Worm (Caenorhabditis elegans): Measurements from ENCODE around the gene pept-1.

The pept-1 gene

DNA sequence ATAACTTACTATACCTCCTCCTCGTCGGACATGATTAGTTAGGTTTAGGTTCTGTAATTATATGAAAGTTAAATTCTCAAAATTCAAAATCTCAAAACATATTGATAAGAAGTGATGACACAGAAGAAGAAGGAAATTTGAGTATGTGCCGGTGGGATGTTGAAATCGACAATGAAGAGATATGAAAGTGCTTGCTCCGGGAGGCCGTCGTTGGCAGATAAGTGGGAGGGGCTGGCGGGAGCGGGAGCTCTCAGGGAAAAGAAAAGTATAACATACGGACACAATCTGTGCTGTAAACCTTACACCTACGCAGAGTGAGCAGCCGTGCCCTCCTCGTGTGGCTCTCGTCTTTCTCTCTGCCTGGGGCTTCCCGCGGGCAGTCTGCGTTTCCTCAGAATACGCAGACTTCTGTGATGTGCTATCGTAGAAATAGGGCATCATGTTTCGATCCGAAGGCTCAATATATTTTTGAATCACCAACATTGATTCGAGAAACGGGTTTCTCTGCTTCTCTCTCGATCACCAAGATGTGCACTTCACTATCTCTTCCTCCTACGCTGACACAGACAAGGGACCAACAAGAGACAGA is 46.4 kb upstream of the pept-1 start, which contains the start of gene mup-2:
Gene mup-2 (minus strand): TSS at position 51 of the 589 bp plus-strand sequence.
- TF ChIP-seq fkh-10 (GFP tag; optimal IDR thresholded peaks at IDR 0.05) (no peak), daf-12 (tag; optimal IDR thresholded peaks at IDR 0.05) (no peak), tbx-2 (tag; optimal IDR thresholded peaks at IDR 0.05) (no peak), lin-39 (tag; optimal IDR thresholded peaks at IDR 0.05) (peak; percentile 33), nfya-1 (tag; optimal IDR thresholded peaks at IDR 0.05; ENCODE audit: insufficient read depth) (peak; percentile 15), nhr-76 (tag; optimal IDR thresholded peaks at IDR 0.05) (no peak), elt-2 (tag; optimal IDR thresholded peaks at IDR 0.05) (no peak), mml-1 (tag; optimal IDR thresholded peaks at IDR 0.05) (no peak), R02D3.7 (tag; optimal IDR thresholded peaks at IDR 0.05) (no peak), hmg-11 (tag; optimal IDR thresholded peaks at IDR 0.05) (no peak), nhr-67 (tag; optimal IDR thresholded peaks at IDR 0.05) (no peak), nhr-43 (tag; optimal IDR thresholded peaks at IDR 0.05; ENCODE audit: poor library complexity, severe bottlenecking) (no peak), ceh-9 (tag; optimal IDR thresholded peaks at IDR 0.05) (no peak), elt-1 (tag; optimal IDR thresholded peaks at IDR 0.05) (no peak), eor-1 (tag; optimal IDR thresholded peaks at IDR 0.05) (no peak), nhr-77 (tag; optimal IDR thresholded peaks at IDR 0.05) (no peak), nhr-237 (tag; optimal IDR thresholded peaks at IDR 0.05) (no peak)

DNA sequence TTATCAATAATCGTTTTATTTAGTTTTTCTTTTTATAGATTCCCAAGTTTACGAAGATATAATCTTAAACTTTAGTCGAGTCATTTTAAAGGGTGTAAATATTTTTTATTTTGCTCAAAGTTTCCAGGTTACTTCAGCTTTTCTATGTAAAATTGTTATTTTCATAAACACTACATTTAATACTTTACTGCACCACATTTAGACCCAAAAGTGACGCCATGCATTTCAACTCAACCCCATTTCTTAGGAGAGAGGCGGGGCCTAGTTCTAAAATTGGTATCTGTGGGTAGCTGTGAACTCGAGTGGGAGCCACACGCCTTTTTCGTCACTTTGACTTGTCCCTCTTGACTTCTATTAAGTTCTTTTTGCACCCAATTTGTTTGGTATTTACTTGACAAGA is 44.1 kb upstream of the pept-1 start, which contains the start of gene T22E5.1:
Gene T22E5.1 (plus strand): TSS at position 301 of the 400 bp plus-strand sequence.
- TF ChIP-seq nfya-1 (tag; optimal IDR thresholded peaks at IDR 0.05; ENCODE audit: insufficient read depth) (no peak), unc-39 (tag; optimal IDR thresholded peaks at IDR 0.05) (no peak), fkh-10 (GFP tag; optimal IDR thresholded peaks at IDR 0.05) (no peak), R02D3.7 (tag; optimal IDR thresholded peaks at IDR 0.05) (no peak), jun-1 (tag; optimal IDR thresholded peaks at IDR 0.05) (no peak), lsy-12 (tag; optimal IDR thresholded peaks at IDR 0.05) (no peak), ztf-11 (tag; optimal IDR thresholded peaks at IDR 0.05) (no peak), daf-12 (tag; optimal IDR thresholded peaks at IDR 0.05) (no peak), hmg-11 (tag; optimal IDR thresholded peaks at IDR 0.05) (no peak), mdl-1 (tag; optimal IDR thresholded peaks at IDR 0.05) (no peak), elt-3 (tag; optimal IDR thresholded peaks at IDR 0.05) (no peak), fkh-2 (tag; optimal IDR thresholded peaks at IDR 0.05) (no peak), ztf-4 (tag; optimal IDR thresholded peaks at IDR 0.05) (no peak), pqm-1 (tag; optimal IDR thresholded peaks at IDR 0.05) (no peak), aly-2 (tag; optimal IDR thresholded peaks at IDR 0.05) (no peak), nhr-237 (tag; optimal IDR thresholded peaks at IDR 0.05) (no peak), pha-4 (tag; optimal IDR thresholded peaks at IDR 0.05) (no peak), nhr-25 (tag; optimal IDR thresholded peaks at IDR 0.05) (no peak)

DNA sequence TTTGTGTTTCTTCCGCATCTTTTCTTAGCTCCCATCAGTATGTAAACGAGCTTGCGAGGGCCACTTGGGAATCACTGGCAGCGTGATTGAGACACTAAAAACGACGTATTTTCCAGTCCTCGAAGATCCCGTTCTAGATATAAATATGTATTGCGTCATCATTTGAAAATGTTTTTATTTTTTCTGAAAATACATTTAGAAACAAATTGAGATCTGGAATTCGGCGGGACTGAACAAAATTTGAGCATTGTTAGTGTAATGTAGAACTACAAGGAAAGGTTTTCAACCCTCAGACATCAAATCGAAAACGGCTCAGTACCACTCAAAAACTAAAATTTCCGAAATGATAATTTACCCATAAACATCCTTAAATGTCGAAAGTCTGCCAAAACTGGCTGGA is 43.1 kb upstream of the pept-1 start:
- TF ChIP-seq elt-1 (tag; optimal IDR thresholded peaks at IDR 0.05) (peak; percentile 11), zag-1 (tag; optimal IDR thresholded peaks at IDR 0.05) (no peak), lin-39 (tag; optimal IDR thresholded peaks at IDR 0.05) (peak; percentile 31), skn-1 (tag; optimal IDR thresholded peaks at IDR 0.05) (no peak), pha-4 (tag; optimal IDR thresholded peaks at IDR 0.05) (no peak)

DNA sequence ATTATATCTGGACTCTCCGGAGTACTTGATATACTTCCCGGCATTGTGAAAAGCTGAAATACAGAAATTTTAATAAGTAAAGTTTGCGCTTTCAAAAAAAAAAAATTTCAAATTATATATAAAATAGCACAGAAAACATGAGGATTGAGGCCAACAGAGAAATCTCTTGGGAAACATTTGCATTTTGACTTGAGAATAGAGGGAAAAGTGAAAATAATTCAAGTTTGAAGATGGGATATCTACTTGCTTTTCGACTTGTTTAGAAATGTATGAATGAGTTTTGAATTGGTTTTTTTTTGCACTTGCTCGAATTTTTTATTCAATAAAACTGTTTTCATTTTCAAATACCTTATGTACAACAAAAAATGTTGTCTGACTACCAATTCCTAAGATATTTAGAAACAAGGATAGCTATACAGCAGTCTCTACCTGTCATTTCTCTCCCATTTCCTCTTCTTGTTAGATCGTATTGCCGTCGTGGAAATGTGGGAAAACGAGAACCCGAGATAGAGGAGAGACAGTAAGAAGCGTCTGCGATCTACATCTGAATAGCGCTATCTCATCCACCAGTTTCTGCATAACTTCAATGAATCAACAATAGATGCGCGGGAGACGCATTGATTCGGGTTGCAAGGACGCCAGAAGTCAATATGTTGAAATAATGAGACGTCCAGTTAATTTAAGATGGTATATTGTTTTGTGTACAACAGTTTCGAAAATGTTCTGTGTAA is 40.1 kb upstream of the pept-1 start, which contains the start of gene T22E5.6:
Gene T22E5.6 (minus strand): TSS at position 51 of the 731 bp plus-strand sequence.
- no peak for TF ChIP-seq R02D3.7 (tag; optimal IDR thresholded peaks at IDR 0.05)
- TF ChIP-seq zag-1 (tag; optimal IDR thresholded peaks at IDR 0.05) = no peak
- peak; percentile 43 for TF ChIP-seq nhr-23 (tag; optimal IDR thresholded peaks at IDR 0.05)
- TF ChIP-seq egl-27 (tag; optimal IDR thresholded peaks at IDR 0.05) = no peak
- TF ChIP-seq fkh-10 (GFP tag; optimal IDR thresholded peaks at IDR 0.05) = no peak
- TF ChIP-seq unc-62 (GFP tag; optimal IDR thresholded peaks at IDR 0.05) = no peak
- peak in 1 of 3 experiments; percentile 48 for TF ChIP-seq elt-3 (tag; optimal IDR thresholded peaks at IDR 0.05)
- TF ChIP-seq pha-4 (tag; optimal IDR thresholded peaks at IDR 0.05) = no peak
- TF ChIP-seq nhr-25 (tag; optimal IDR thresholded peaks at IDR 0.05) = peak; percentile 63
- no peak for TF ChIP-seq hmg-11 (tag; optimal IDR thresholded peaks at IDR 0.05)
- no peak for TF ChIP-seq lin-39 (tag; optimal IDR thresholded peaks at IDR 0.05)
- no peak for TF ChIP-seq ceh-82 (tag; optimal IDR thresholded peaks at IDR 0.05)
- no peak for TF ChIP-seq daf-12 (tag; optimal IDR thresholded peaks at IDR 0.05)
- no peak for TF ChIP-seq nhr-76 (tag; optimal IDR thresholded peaks at IDR 0.05)
- no peak for TF ChIP-seq ztf-4 (tag; optimal IDR thresholded peaks at IDR 0.05)
- no peak for TF ChIP-seq egl-5 (tag; optimal IDR thresholded peaks at IDR 0.05)
- TF ChIP-seq pqm-1 (tag; optimal IDR thresholded peaks at IDR 0.05) = no peak
- no peak for TF ChIP-seq ztf-11 (tag; optimal IDR thresholded peaks at IDR 0.05)
- no peak for TF ChIP-seq ZK546.5 (tag; optimal IDR thresholded peaks at IDR 0.05)
- no peak for TF ChIP-seq nhr-67 (tag; optimal IDR thresholded peaks at IDR 0.05)
- TF ChIP-seq fos-1 (tag; optimal IDR thresholded peaks at IDR 0.05) = no peak
- TF ChIP-seq nhr-237 (tag; optimal IDR thresholded peaks at IDR 0.05) = no peak
- no peak for TF ChIP-seq nhr-12 (tag; optimal IDR thresholded peaks at IDR 0.05)
- no peak for TF ChIP-seq snpc-4 (tag; optimal IDR thresholded peaks at IDR 0.05)
- TF ChIP-seq sea-2 (GFP tag; optimal IDR thresholded peaks at IDR 0.05) = no peak
- no peak for TF ChIP-seq skn-1 (tag; optimal IDR thresholded peaks at IDR 0.05)
- TF ChIP-seq elt-2 (tag; optimal IDR thresholded peaks at IDR 0.05) = no peak

Data from whole organism, L3 larva.